Fruit fly (Drosophila melanogaster) whole organism, pupa: Measurements from ENCODE around the gene h-cup.

ENCODE experiments used
- CG10348 ChIP-seq: fragments of 200-800 bp; sonication (Bioruptor generic); IDR thresholded peaks from 2 replicates; pipeline ENCODE4 v1.3.6; 2022; ENCODE audit warnings: missing biosample characterization, missing genetic modification characterization
- CG32121 ChIP-seq: fragments of 200-800 bp; sonication (Bioruptor generic); IDR thresholded peaks from 2 replicates; pipeline ENCODE4 v1.3.6; 2022; ENCODE audit warnings: missing biosample characterization, missing genetic modification characterization

dm6 chr3R:15375470-15375869, 7.3 kb downstream of the h-cup start:
- TF ChIP-seq CG32121 (no peak), CG10348 (GFP tag; lab: Robert Waterston, UW) (no peak)
